Fruit fly (Drosophila melanogaster) whole organism, embryonic: ENCODE results near the gene CG14568.

ENCODE experiments used
- BEAF-32 ChIP-seq: fragments of 200-800 bp; sonication (Bioruptor generic); optimal IDR thresholded peaks from 3 replicates; lab custom pipeline; 2017; ENCODE audit warnings: missing biosample characterization, missing genetic modification characterization, mild to moderate bottlenecking, moderate library complexity, missing genetic modification reagents
- C15 ChIP-seq: fragments of 200-800 bp; sonication (Bioruptor generic); IDR thresholded peaks from 3 replicates; pipeline ENCODE4 v1.3.6; 2022; ENCODE audit warnings: missing biosample characterization, missing genetic modification characterization
- CG11560 ChIP-seq: fragments of 200-800 bp; sonication (Bioruptor generic); IDR thresholded peaks from 3 replicates; pipeline ENCODE4 v1.3.6; 2022; ENCODE audit warnings: missing biosample characterization, missing genetic modification characterization
- CG11695 ChIP-seq: fragments of 200-800 bp; sonication (Bioruptor generic); IDR thresholded peaks from 3 replicates; pipeline ENCODE4 v1.3.6; 2022; ENCODE audit warnings: missing biosample characterization, missing genetic modification characterization
- CG12219 ChIP-seq: fragments of 200-800 bp; sonication (Bioruptor generic); optimal IDR thresholded peaks from 3 replicates; lab custom pipeline; 2018; ENCODE audit warnings: missing biosample characterization, mild to moderate bottlenecking, missing genetic modification characterization
- CG13424 ChIP-seq: fragments of 200-800 bp; sonication (Bioruptor generic); optimal IDR thresholded peaks from 2 replicates; lab custom pipeline; 2019; ENCODE audit warnings: missing biosample characterization, mild to moderate bottlenecking, missing genetic modification characterization, moderate library complexity
- CG14050 ChIP-seq: fragments of 200-800 bp; sonication (Bioruptor generic); IDR thresholded peaks from 3 replicates; pipeline ENCODE4 v1.3.6; 2022; ENCODE audit warnings: missing biosample characterization, missing genetic modification characterization
- CG1603 ChIP-seq: fragments of 200-800 bp; sonication (Bioruptor generic); optimal IDR thresholded peaks from 2 replicates; lab custom pipeline; 2019; ENCODE audit warnings: missing biosample characterization, mild to moderate bottlenecking, missing genetic modification characterization, moderate library complexity
- CG16779 ChIP-seq: fragments of 200-800 bp; sonication (Bioruptor generic); IDR thresholded peaks from 2 replicates; pipeline ENCODE4 v1.3.6; 2022; ENCODE audit warnings: missing biosample characterization, missing genetic modification characterization
- CG16815 ChIP-seq: fragments of 200-800 bp; sonication (Bioruptor generic); optimal IDR thresholded peaks from 3 replicates; lab custom pipeline; 2017; ENCODE audit warnings: missing biosample characterization, mild to moderate bottlenecking, missing genetic modification characterization
- CG16863 ChIP-seq: fragments of 200-800 bp; sonication (Bioruptor generic); optimal IDR thresholded peaks from 3 replicates; lab custom pipeline; 2016; ENCODE audit warnings: missing biosample characterization, missing genetic modification characterization
- CG18764 ChIP-seq: fragments of 200-800 bp; sonication (Bioruptor generic); optimal IDR thresholded peaks from 3 replicates; lab custom pipeline; 2016; ENCODE audit warnings: missing biosample characterization, missing genetic modification characterization
- CG2120 ChIP-seq: fragments of 200-800 bp; sonication (Bioruptor generic); optimal IDR thresholded peaks from 3 replicates; lab custom pipeline; 2016; ENCODE audit warnings: missing biosample characterization, missing genetic modification characterization
- CG2889 ChIP-seq: fragments of 200-800 bp; sonication (Bioruptor generic); IDR thresholded peaks from 3 replicates; pipeline ENCODE4 v1.3.6; 2022; ENCODE audit warnings: missing biosample characterization, missing genetic modification characterization
- CG30431 ChIP-seq: fragments of 200-800 bp; sonication (Bioruptor generic); optimal IDR thresholded peaks from 2 replicates; lab custom pipeline; 2017; ENCODE audit warnings: missing biosample characterization, missing genetic modification characterization
- CG33557 ChIP-seq: fragments of 200-800 bp; sonication (Bioruptor generic); optimal IDR thresholded peaks from 2 replicates; lab custom pipeline; 2019; ENCODE audit warnings: missing biosample characterization, mild to moderate bottlenecking, missing genetic modification characterization, moderate library complexity
- CG4820 ChIP-seq: fragments of 200-800 bp; sonication (Bioruptor generic); optimal IDR thresholded peaks from 3 replicates; lab custom pipeline; 2016; ENCODE audit warnings: missing biosample characterization, missing genetic modification characterization
- CG5180 ChIP-seq: fragments of 200-800 bp; sonication (Bioruptor generic); optimal IDR thresholded peaks from 3 replicates; lab custom pipeline; 2017; ENCODE audit warnings: missing biosample characterization, missing genetic modification characterization, mild to moderate bottlenecking, moderate library complexity, missing genetic modification reagents
- CG6689 ChIP-seq: fragments of 200-800 bp; sonication (Bioruptor generic); IDR thresholded peaks from 2 replicates; pipeline ENCODE4 v1.3.6; 2022; ENCODE audit warnings: missing biosample characterization, missing genetic modification characterization
- CG8944 ChIP-seq: fragments of 200-800 bp; sonication (Bioruptor generic); optimal IDR thresholded peaks from 3 replicates; lab custom pipeline; 2016; ENCODE audit warnings: missing biosample characterization, missing genetic modification characterization
- Doc3 ChIP-seq: fragments of 200-800 bp; sonication (Bioruptor generic); IDR thresholded peaks from 3 replicates; pipeline ENCODE4 v1.3.6; 2022; ENCODE audit warnings: missing biosample characterization, missing genetic modification characterization; ENCODE audit not compliant: partially characterized antibody
- Dref ChIP-seq: fragments of 200-800 bp; sonication (Bioruptor generic); IDR thresholded peaks from 2 replicates; pipeline ENCODE4 v1.3.6; 2022; ENCODE audit warnings: missing biosample characterization, missing genetic modification characterization
- E2f2 ChIP-seq: fragments of 200-800 bp; sonication (Bioruptor generic); IDR thresholded peaks from 2 replicates; pipeline ENCODE4 v1.3.6; 2022; ENCODE audit warnings: missing biosample characterization, missing genetic modification characterization
- H15 ChIP-seq: fragments of 200-800 bp; sonication (Bioruptor generic); IDR thresholded peaks from 3 replicates; pipeline ENCODE4 v1.3.6; 2022; ENCODE audit warnings: missing biosample characterization, missing genetic modification characterization
- HmgZ ChIP-seq: fragments of 200-800 bp; sonication (Bioruptor generic); optimal IDR thresholded peaks from 2 replicates; lab custom pipeline; 2018; ENCODE audit warnings: missing biosample characterization, mild to moderate bottlenecking, missing genetic modification characterization
- Lhr ChIP-seq: fragments of 200-800 bp; sonication (Bioruptor generic); optimal IDR thresholded peaks from 3 replicates; lab custom pipeline; 2017; ENCODE audit warnings: mild to moderate bottlenecking, missing biosample characterization, missing genetic modification reagents, missing genetic modification characterization
- Nf-YA ChIP-seq: fragments of 200-800 bp; sonication (Bioruptor generic); IDR thresholded peaks from 2 replicates; pipeline ENCODE4 v1.3.6; 2022; ENCODE audit warnings: missing biosample characterization, missing genetic modification characterization
- Nf-YB ChIP-seq: fragments of 200-800 bp; sonication (Bioruptor generic); optimal IDR thresholded peaks from 3 replicates; lab custom pipeline; 2019; ENCODE audit warnings: missing biosample characterization, mild to moderate bottlenecking, missing genetic modification characterization, moderate library complexity
- Rx ChIP-seq: fragments of 200-800 bp; sonication (Bioruptor generic); IDR thresholded peaks from 2 replicates; pipeline ENCODE4 v1.3.6; 2022; ENCODE audit warnings: missing biosample characterization, missing genetic modification characterization
- Sox100B ChIP-seq: fragments of 200-800 bp; sonication (Bioruptor generic); optimal IDR thresholded peaks from 3 replicates; lab custom pipeline; 2018; ENCODE audit warnings: missing biosample characterization, mild to moderate bottlenecking, missing genetic modification characterization
- Sry-δ ChIP-seq: fragments of 200-800 bp; sonication (Bioruptor generic); optimal IDR thresholded peaks from 2 replicates; lab custom pipeline; 2016; ENCODE audit warnings: missing biosample characterization, missing genetic modification characterization
- YL-1 ChIP-seq: fragments of 200-800 bp; sonication (Bioruptor generic); optimal IDR thresholded peaks from 3 replicates; lab custom pipeline; 2017; ENCODE audit warnings: missing biosample characterization, mild to moderate bottlenecking, missing genetic modification characterization
- ash1 ChIP-seq: fragments of 200-800 bp; sonication (Bioruptor generic); optimal IDR thresholded peaks from 2 replicates; lab custom pipeline; 2018; ENCODE audit warnings: missing biosample characterization, mild to moderate bottlenecking, missing genetic modification characterization
- corto ChIP-seq: fragments of 200-800 bp; sonication (Bioruptor generic); optimal IDR thresholded peaks from 2 replicates; lab custom pipeline; 2016; ENCODE audit warnings: missing biosample characterization, mild to moderate bottlenecking, missing genetic modification characterization, moderate library complexity
- croc ChIP-seq: fragments of 200-800 bp; sonication (Bioruptor generic); conservative IDR thresholded peaks from 3 replicates; pipeline ENCODE4 v1.3.6; 2022; ENCODE audit warnings: missing biosample characterization, missing genetic modification characterization
- danr ChIP-seq: fragments of 200-800 bp; sonication (Bioruptor generic); IDR thresholded peaks from 2 replicates; pipeline ENCODE4 v1.3.6; 2022; ENCODE audit warnings: missing biosample characterization, missing genetic modification characterization
- ewg ChIP-seq: fragments of 200-800 bp; sonication (Bioruptor generic); optimal IDR thresholded peaks from 3 replicates; lab custom pipeline; 2017; ENCODE audit warnings: mild to moderate bottlenecking, missing biosample characterization, missing genetic modification reagents, missing genetic modification characterization
- gfzf ChIP-seq: fragments of 200-800 bp; sonication (Bioruptor generic); optimal IDR thresholded peaks from 2 replicates; lab custom pipeline; 2016; ENCODE audit warnings: missing biosample characterization, mild to moderate bottlenecking, missing genetic modification characterization, moderate library complexity
- ken ChIP-seq: fragments of 200-800 bp; sonication (Bioruptor generic); IDR thresholded peaks from 3 replicates; pipeline ENCODE4 v1.3.6; 2022; ENCODE audit warnings: missing biosample characterization, missing genetic modification characterization
- onecut ChIP-seq: fragments of 200-800 bp; sonication (Bioruptor generic); IDR thresholded peaks from 2 replicates; pipeline ENCODE4 v1.3.6; 2022; ENCODE audit warnings: missing biosample characterization, missing genetic modification characterization
- peb ChIP-seq: fragments of 200-800 bp; sonication (Bioruptor generic); IDR thresholded peaks from 2 replicates; pipeline ENCODE4 v1.3.6; 2022; ENCODE audit warnings: missing biosample characterization, missing genetic modification characterization
- pfk ChIP-seq: fragments of 200-800 bp; sonication (Bioruptor generic); optimal IDR thresholded peaks from 2 replicates; lab custom pipeline; 2018; ENCODE audit warnings: missing biosample characterization, mild to moderate bottlenecking, missing genetic modification characterization, moderate library complexity
- pzg ChIP-seq: fragments of 200-800 bp; sonication (Bioruptor generic); optimal IDR thresholded peaks from 3 replicates; lab custom pipeline; 2018; ENCODE audit warnings: missing biosample characterization, mild to moderate bottlenecking, missing genetic modification characterization, moderate library complexity
- salm ChIP-seq: fragments of 200-800 bp; sonication (Bioruptor generic); optimal IDR thresholded peaks from 2 replicates; lab custom pipeline; 2018; ENCODE audit warnings: missing biosample characterization, mild to moderate bottlenecking, missing genetic modification characterization
- sisA ChIP-seq: fragments of 200-800 bp; sonication (Bioruptor generic); IDR thresholded peaks from 2 replicates; pipeline ENCODE4 v1.3.6; 2022; ENCODE audit warnings: missing biosample characterization, missing genetic modification characterization
- sob ChIP-seq: fragments of 200-800 bp; sonication (Bioruptor generic); IDR thresholded peaks from 2 replicates; pipeline ENCODE4 v1.3.6; 2022; ENCODE audit warnings: missing biosample characterization, missing genetic modification characterization
- stwl ChIP-seq: fragments of 200-800 bp; sonication (Bioruptor generic); optimal IDR thresholded peaks from 3 replicates; lab custom pipeline; 2018; ENCODE audit warnings: missing biosample characterization, mild to moderate bottlenecking, missing genetic modification characterization, moderate library complexity
- trem ChIP-seq: fragments of 200-800 bp; optimal IDR thresholded peaks from 3 replicates; lab custom pipeline; 2019; ENCODE audit warnings: missing biosample characterization, mild to moderate bottlenecking, missing genetic modification characterization, moderate library complexity
- twi ChIP-seq: fragments of 200-800 bp; optimal IDR thresholded peaks from 2 replicates; lab custom pipeline; 2019; ENCODE audit warnings: missing biosample characterization, mild to moderate bottlenecking, missing genetic modification characterization, moderate library complexity
- unc-4 ChIP-seq: fragments of 200-800 bp; sonication (Bioruptor generic); IDR thresholded peaks from 2 replicates; pipeline ENCODE4 v1.3.6; 2022; ENCODE audit warnings: missing biosample characterization, missing genetic modification characterization; ENCODE audit not compliant: partially characterized antibody
- yki ChIP-seq: fragments of >200 bp; optimal IDR thresholded peaks from 3 replicates; lab custom pipeline; 2018
- z ChIP-seq: fragments of 200-800 bp; sonication (Bioruptor generic); IDR thresholded peaks from 3 replicates; pipeline ENCODE4 v1.3.6; 2022; ENCODE audit warnings: missing biosample characterization, missing genetic modification characterization
- zen2 ChIP-seq: fragments of 200-800 bp; sonication (Bioruptor generic); IDR thresholded peaks from 3 replicates; pipeline ENCODE4 v1.3.6; 2022; ENCODE audit warnings: missing biosample characterization, missing genetic modification characterization; ENCODE audit not compliant: partially characterized antibody

CG14568 gene

dm6 chr3L:21773855-21774254 lies 40.6 kb upstream of the CG14568 start (continued):
- TF ChIP-seq ken (GFP tag; lab: Robert Waterston, UW) (no peak), corto (GFP tag; lab: Kevin White, UChicago) (no peak), CG11695 (GFP tag; lab: Robert Waterston, UW) (no peak), gfzf (GFP tag; lab: Kevin White, UChicago) (no peak), CG6689 (no peak), CG5180 (GFP tag; lab: Kevin White, UChicago) (no peak), Sry-δ (no peak), CG8944 (GFP tag; lab: Kevin White, UChicago) (no peak), yki (lab: Kevin White, UChicago) (no peak), CG33557 (GFP tag; lab: Kevin White, UChicago) (no peak), Nf-YB (GFP tag; lab: Kevin White, UChicago) (no peak), Sox100B (GFP tag; lab: Kevin White, UChicago) (no peak), CG13424 (tag; lab: Kevin White, UChicago) (no peak), trem (peak; percentile 16), CG1603 (tag; lab: Kevin White, UChicago) (peak; percentile 35), H15 (GFP tag; lab: Robert Waterston, UW) (no peak), Lhr (GFP tag; lab: Kevin White, UChicago) (peak; percentile 77), danr (GFP tag; lab: Robert Waterston, UW) (no peak), CG11560 (tag; lab: Robert Waterston, UW) (no peak), CG4820 (no peak), Nf-YA (GFP tag; lab: Robert Waterston, UW) (no peak), CG2889 (GFP tag; lab: Robert Waterston, UW) (no peak), YL-1 (no peak), CG14050 (no peak), C15 (GFP tag; lab: Robert Waterston, UW) (no peak), z (GFP tag; lab: Robert Waterston, UW) (no peak), unc-4 (GFP tag; lab: Robert Waterston, UW) (0 out of 2 replicates have a peak, but pooled peaks have one; percentile 26), pzg (GFP tag; lab: Kevin White, UChicago) (peak; percentile 47), Doc3 (GFP tag; lab: Robert Waterston, UW) (no peak), CG2120 (no peak), peb (GFP tag; lab: Robert Waterston, UW) (no peak), CG12219 (GFP tag; lab: Kevin White, UChicago) (no peak), CG18764 (no peak), HmgZ (tag; lab: Kevin White, UChicago) (no peak), twi (tag; lab: Kevin White, UChicago) (no peak), ewg (GFP tag; lab: Kevin White, UChicago) (no peak), E2f2 (GFP tag; lab: Robert Waterston, UW) (peak; percentile 99), sisA (no peak), pfk (GFP tag; lab: Kevin White, UChicago) (no peak), salm (tag; lab: Kevin White, UChicago) (no peak), CG30431 (GFP tag; lab: Kevin White, UChicago) (no peak), Rx (GFP tag; lab: Robert Waterston, UW) (no peak), Dref (GFP tag; lab: Robert Waterston, UW) (no peak), onecut (GFP tag; lab: Robert Waterston, UW) (no peak), ash1 (GFP tag; lab: Kevin White, UChicago) (no peak), BEAF-32 (GFP tag; lab: Kevin White, UChicago) (peak; percentile 43), CG16863 (no peak), zen2 (GFP tag; lab: Robert Waterston, UW) (no peak), CG16815 (no peak), croc (GFP tag; lab: Robert Waterston, UW) (no peak), CG16779 (no peak), sob (no peak), stwl (tag; lab: Kevin White, UChicago) (peak; percentile 45)
